Fruit fly (Drosophila melanogaster) whole organism, adult: ENCODE data around the gene Mst85C.
A peak's percentile ranks its signal among the peaks of the same experiment; 100 is the strongest.

Source experiments
- CG11617 ChIP-seq: fragments of 200-800 bp; sonication (Bioruptor generic); optimal IDR thresholded peaks from 2 replicates; lab custom pipeline; 2017; ENCODE audit warnings: mild to moderate bottlenecking, missing biosample characterization, missing genetic modification reagents, missing genetic modification characterization
- CG12768 ChIP-seq: fragments of 200-800 bp; sonication (Bioruptor generic); optimal IDR thresholded peaks from 2 replicates; lab custom pipeline; 2017; ENCODE audit warnings: missing biosample characterization, missing genetic modification characterization, mild to moderate bottlenecking, moderate library complexity, missing genetic modification reagents
- CG14711 ChIP-seq: fragments of 200-800 bp; sonication (Bioruptor generic); optimal IDR thresholded peaks from 2 replicates; lab custom pipeline; 2018; ENCODE audit warnings: missing biosample characterization, mild to moderate bottlenecking, missing genetic modification characterization, moderate library complexity
- CG1620 ChIP-seq: fragments of 200-800 bp; sonication (Bioruptor generic); optimal IDR thresholded peaks from 2 replicates; lab custom pipeline; 2016; ENCODE audit warnings: missing biosample characterization, missing genetic modification characterization
- CG33017 ChIP-seq: fragments of 200-800 bp; sonication (Bioruptor generic); optimal IDR thresholded peaks from 2 replicates; lab custom pipeline; 2018; ENCODE audit warnings: missing biosample characterization, mild to moderate bottlenecking, missing genetic modification characterization, moderate library complexity
- CG5204 ChIP-seq: fragments of 200-800 bp; sonication (Bioruptor generic); optimal IDR thresholded peaks from 2 replicates; lab custom pipeline; 2016; ENCODE audit warnings: missing biosample characterization, missing genetic modification characterization
- CG7045 ChIP-seq: fragments of 200-800 bp; sonication (Bioruptor generic); optimal IDR thresholded peaks from 2 replicates; lab custom pipeline; 2017; ENCODE audit warnings: missing biosample characterization, mild to moderate bottlenecking, missing genetic modification characterization
- CG7101 ChIP-seq: fragments of 200-800 bp; sonication (Bioruptor generic); optimal IDR thresholded peaks from 2 replicates; lab custom pipeline; 2018; ENCODE audit warnings: missing biosample characterization, mild to moderate bottlenecking, missing genetic modification characterization, moderate library complexity
- Clk ChIP-seq: fragments of 200-800 bp; sonication (Bioruptor generic); optimal IDR thresholded peaks from 2 replicates; lab custom pipeline; 2017; ENCODE audit warnings: missing biosample characterization, missing genetic modification characterization
- Crg-1 ChIP-seq: fragments of 200-800 bp; sonication (Bioruptor generic); optimal IDR thresholded peaks from 2 replicates; lab custom pipeline; 2016; ENCODE audit warnings: missing biosample characterization, missing genetic modification characterization
- Hr96 ChIP-seq: fragments of 200-800 bp; sonication (Bioruptor generic); optimal IDR thresholded peaks from 2 replicates; lab custom pipeline; 2016; ENCODE audit warnings: missing biosample characterization, missing genetic modification characterization
- Mnt ChIP-seq: fragments of 200-800 bp; sonication (Bioruptor generic); optimal IDR thresholded peaks from 2 replicates; lab custom pipeline; 2016; ENCODE audit warnings: missing biosample characterization, mild to moderate bottlenecking, missing genetic modification characterization
- bab1 ChIP-seq: fragments of 200-800 bp; sonication (Bioruptor generic); optimal IDR thresholded peaks from 3 replicates; lab custom pipeline; 2019; ENCODE audit warnings: missing biosample characterization, mild to moderate bottlenecking, missing genetic modification characterization, moderate library complexity
- cic ChIP-seq: fragments of 200-800 bp; sonication (Bioruptor generic); optimal IDR thresholded peaks from 2 replicates; lab custom pipeline; 2017; ENCODE audit warnings: missing biosample characterization, mild to moderate bottlenecking, missing genetic modification characterization, moderate library complexity
- cnc ChIP-seq, 2 experiments: fragments of >200 bp; optimal IDR thresholded peaks; 2 replicates each; lab custom pipeline; 2017
- kay ChIP-seq: fragments of 200-800 bp; sonication (Bioruptor generic); peaks from one replicate; lab custom pipeline; 2016; ENCODE audit warnings: missing biosample characterization, missing genetic modification characterization, borderline replicate concordance
- ovo ChIP-seq: fragments of 200-800 bp; sonication (Bioruptor generic); optimal IDR thresholded peaks from 2 replicates; lab custom pipeline; 2016; ENCODE audit warnings: missing biosample characterization, missing genetic modification characterization
- pad ChIP-seq: fragments of 200-800 bp; sonication (Bioruptor generic); optimal IDR thresholded peaks from 3 replicates; lab custom pipeline; 2017; ENCODE audit warnings: missing biosample characterization, missing genetic modification characterization, mild to moderate bottlenecking, moderate library complexity, missing genetic modification reagents
- tj ChIP-seq: fragments of 200-800 bp; sonication (Bioruptor generic); optimal IDR thresholded peaks from 3 replicates; lab custom pipeline; 2017; ENCODE audit warnings: missing biosample characterization, mild to moderate bottlenecking, missing genetic modification characterization, moderate library complexity
- toe ChIP-seq: fragments of 200-800 bp; sonication (Bioruptor generic); optimal IDR thresholded peaks from 2 replicates; lab custom pipeline; 2016; ENCODE audit warnings: missing biosample characterization, missing genetic modification characterization

Gene Mst85C

DNA sequence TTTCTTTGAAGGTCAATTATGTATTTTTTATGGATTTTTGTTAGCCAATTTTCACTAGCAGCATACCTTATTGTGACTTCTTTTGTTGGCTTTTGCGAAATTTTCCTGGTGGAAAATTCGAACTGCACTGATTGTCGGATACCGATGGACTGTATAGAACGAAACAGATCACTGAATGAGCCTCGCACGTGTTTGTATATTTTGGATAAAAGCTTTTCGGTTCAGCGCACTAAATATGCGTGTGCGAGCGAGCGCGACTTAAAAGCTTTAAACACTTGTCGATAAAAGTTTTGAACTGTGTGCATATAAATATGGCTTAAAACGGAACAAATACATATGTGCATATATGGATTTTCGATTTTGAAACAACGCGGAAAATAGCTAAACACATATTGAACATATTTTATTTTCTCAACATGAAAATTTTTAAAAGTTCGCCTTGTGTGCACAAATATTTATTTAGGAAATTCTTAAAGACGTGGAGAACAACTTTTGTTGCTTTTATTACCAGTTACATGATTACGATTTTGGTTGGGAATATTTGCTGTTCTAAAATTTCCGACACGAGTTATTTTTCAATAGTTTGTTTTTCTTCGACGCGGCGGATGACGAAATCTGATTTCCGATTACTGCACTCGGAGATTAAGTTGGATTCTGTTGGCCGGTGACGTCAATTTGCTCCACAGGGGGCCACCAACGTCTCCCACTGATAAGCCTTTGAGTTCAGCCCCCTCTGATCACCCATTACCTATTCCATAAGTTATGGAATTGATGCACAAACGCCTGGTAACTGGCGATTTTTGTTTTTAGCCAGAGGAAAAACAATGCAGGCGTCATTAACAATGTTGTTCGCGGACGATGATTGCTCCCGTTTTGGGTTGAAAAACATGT, 891 bp downstream of the Mst85C start:
- TF ChIP-seq Mnt (GFP tag; lab: Kevin White, UChicago) (peak; percentile 32), Clk (GFP tag; lab: Kevin White, UChicago) (no peak)

dm6 chr3R:9050519-9051119, 2.2 kb downstream of the Mst85C start, which contains the start of gene Nmdmc:
Nmdmc (minus strand) TSS chr3R:9050555.
- no peak for TF ChIP-seq CG11617 (GFP tag; lab: Kevin White, UChicago)
- TF ChIP-seq cic, result peak; percentile 3
- TF ChIP-seq bab1 (GFP tag; lab: Kevin White, UChicago), result peak; percentile 19

dm6 chr3R:9051937-9052680, 3.7 kb downstream of the Mst85C start, which contains the start of gene Kdm2:
Kdm2 (plus strand) TSS chr3R:9052495.
- TF ChIP-seq CG1620, result peak; percentile 49
- no peak for TF ChIP-seq CG5204
- peak; percentile 59 for TF ChIP-seq kay (GFP tag; lab: Kevin White, UChicago)
- TF ChIP-seq CG11617 (GFP tag; lab: Kevin White, UChicago), result no peak
- TF ChIP-seq Clk (GFP tag; lab: Kevin White, UChicago), result no peak
- peak; percentile 2 for TF ChIP-seq cic
- TF ChIP-seq bab1 (GFP tag; lab: Kevin White, UChicago), result peak; percentile 47
- peak; percentile 14 for TF ChIP-seq tj
- no peak for TF ChIP-seq ovo
- no peak for TF ChIP-seq pad
- no peak for TF ChIP-seq CG7045
- TF ChIP-seq Mnt (GFP tag; lab: Kevin White, UChicago), result peak; percentile 3
- TF ChIP-seq CG7101 (tag; lab: Kevin White, UChicago), result peak; percentile 55
- TF ChIP-seq CG14711 (tag; lab: Kevin White, UChicago), result no peak
- TF ChIP-seq cnc (optimal IDR thresholded peaks at IDR 0.05; lab: Kevin White, UChicago), result no peak
- no peak for TF ChIP-seq Crg-1 (GFP tag; lab: Kevin White, UChicago)
- TF ChIP-seq CG33017, result peak; percentile 49
- TF ChIP-seq toe (GFP tag; lab: Kevin White, UChicago), result no peak
- peak; percentile 2 for TF ChIP-seq CG12768 (GFP tag; lab: Kevin White, UChicago)
- TF ChIP-seq Hr96 (GFP tag; lab: Kevin White, UChicago), result no peak

dm6 chr3R:9053021-9053420, 4.6 kb downstream of the Mst85C start:
- TF ChIP-seq pad (peak; percentile 88), CG11617 (GFP tag; lab: Kevin White, UChicago) (no peak), cic (peak; percentile 92), Hr96 (GFP tag; lab: Kevin White, UChicago) (peak; percentile 42), cnc (optimal IDR thresholded peaks at IDR 0.05; lab: Kevin White, UChicago) (no peak), CG12768 (GFP tag; lab: Kevin White, UChicago) (peak; percentile 71), Clk (GFP tag; lab: Kevin White, UChicago) (peak; percentile 35), CG1620 (no peak), Mnt (GFP tag; lab: Kevin White, UChicago) (peak; percentile 87), CG7045 (peak; percentile 34), bab1 (GFP tag; lab: Kevin White, UChicago) (peak; percentile 35), Crg-1 (GFP tag; lab: Kevin White, UChicago) (peak; percentile 9), toe (GFP tag; lab: Kevin White, UChicago) (no peak), CG5204 (no peak), CG7101 (tag; lab: Kevin White, UChicago) (peak; percentile 46), CG33017 (peak; percentile 61), ovo (peak; percentile 40), tj (peak; percentile 52), CG14711 (tag; lab: Kevin White, UChicago) (peak; percentile 17)

DNA sequence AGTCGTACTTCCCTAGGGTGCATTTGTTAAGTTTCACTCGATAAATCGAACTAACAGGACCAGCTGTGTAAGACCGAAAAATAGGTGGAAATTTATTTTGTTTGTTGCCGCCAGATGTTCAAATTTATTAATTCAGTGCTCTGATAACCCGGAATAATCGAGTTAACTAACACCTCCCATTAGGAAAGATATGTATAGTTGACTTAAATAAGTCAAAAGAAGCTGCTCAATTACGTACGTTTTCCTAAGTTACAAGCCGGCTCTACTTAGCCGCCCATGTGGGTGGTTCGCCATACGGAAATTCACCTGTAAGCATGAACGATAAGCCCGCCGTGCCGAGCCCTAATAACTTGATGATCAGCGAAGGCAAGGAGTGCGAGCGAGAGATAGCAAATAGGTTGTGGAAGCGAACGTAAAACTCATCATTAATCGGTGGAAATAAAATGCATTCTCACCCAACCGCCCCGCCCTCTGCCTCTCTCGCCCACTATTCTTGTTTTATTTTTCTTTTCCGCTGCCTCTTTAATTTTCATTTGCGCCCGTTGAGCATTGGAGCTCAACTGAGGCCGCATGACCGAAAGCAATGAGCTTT, 5.5 kb downstream of the Mst85C start:
- TF ChIP-seq CG11617 (GFP tag; lab: Kevin White, UChicago) (peak; percentile 75), Mnt (GFP tag; lab: Kevin White, UChicago) (peak; percentile 87), tj (no peak), CG7045 (peak; percentile 60), Hr96 (GFP tag; lab: Kevin White, UChicago) (peak; percentile 79), CG1620 (no peak), kay (GFP tag; lab: Kevin White, UChicago) (no peak), toe (GFP tag; lab: Kevin White, UChicago) (peak; percentile 69), CG14711 (tag; lab: Kevin White, UChicago) (peak; percentile 52), cnc (optimal IDR thresholded peaks at IDR 0.05; lab: Kevin White, UChicago) (peak; percentile 80 to 97), CG5204 (no peak), pad (peak; percentile 38), bab1 (GFP tag; lab: Kevin White, UChicago) (no peak), cic (peak; percentile 96), Clk (GFP tag; lab: Kevin White, UChicago) (peak; percentile 7), CG12768 (GFP tag; lab: Kevin White, UChicago) (peak; percentile 74), ovo (no peak), CG33017 (peak; percentile 69), CG7101 (tag; lab: Kevin White, UChicago) (peak; percentile 69), Crg-1 (GFP tag; lab: Kevin White, UChicago) (no peak)
